Fruit fly (Drosophila melanogaster): ENCODE results near the gene a10.

a10 gene

DNA sequence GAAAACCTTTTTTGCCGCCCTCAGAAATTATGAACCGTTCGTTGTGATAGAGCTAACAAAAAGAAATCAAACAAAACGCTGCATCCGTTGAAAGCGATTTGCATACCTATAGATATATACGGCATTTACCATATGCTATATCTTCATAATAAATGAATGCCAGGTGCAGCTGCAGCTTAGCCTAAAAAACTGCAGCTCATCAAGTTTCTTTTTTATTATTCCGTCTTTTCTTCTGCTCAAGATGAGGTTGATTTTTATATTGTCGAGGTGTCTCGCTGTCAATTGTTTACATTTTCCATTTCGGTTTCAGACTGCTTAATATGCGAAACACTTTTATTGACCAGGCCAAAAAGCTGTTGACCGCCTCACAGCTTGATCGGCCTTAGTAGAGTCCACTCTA is 45.1 kb downstream of the a10 start:
- TF ChIP-seq usp (GFP tag; optimal IDR thresholded peaks at IDR 0.05), result no peak
- TF ChIP-seq EcR (GFP tag; optimal IDR thresholded peaks at IDR 0.05), result no peak
- no peak for TF ChIP-seq Dll (optimal IDR thresholded peaks at IDR 0.05)
- no peak for TF ChIP-seq psq (optimal IDR thresholded peaks at IDR 0.05)
- no peak for TF ChIP-seq pan (optimal IDR thresholded peaks at IDR 0.05)
- TF ChIP-seq CG8478 (optimal IDR thresholded peaks at IDR 0.05), result no peak

DNA sequence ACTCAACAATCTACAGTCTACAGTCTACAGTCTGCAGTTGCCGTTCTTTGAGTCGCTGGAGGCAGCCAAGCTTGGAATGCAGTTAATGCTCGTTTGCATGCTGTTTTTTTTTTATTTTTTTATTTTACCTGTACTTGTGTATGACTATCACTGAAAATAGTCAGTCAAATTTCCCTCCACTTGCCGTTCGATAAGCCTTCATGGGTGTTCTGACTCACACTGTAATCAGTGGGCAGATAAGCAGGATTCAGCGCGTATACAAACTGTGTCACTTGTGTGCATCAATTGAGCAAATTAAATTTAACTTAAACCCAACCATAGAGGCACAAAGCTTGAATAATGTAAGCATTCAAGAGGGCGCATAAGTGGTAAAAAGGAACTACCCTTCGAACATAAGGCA is 46.2 kb downstream of the a10 start:
- no peak for TF ChIP-seq EcR (GFP tag; optimal IDR thresholded peaks at IDR 0.05)
- no peak for TF ChIP-seq Dll (optimal IDR thresholded peaks at IDR 0.05)
- no peak for TF ChIP-seq psq (optimal IDR thresholded peaks at IDR 0.05)
- TF ChIP-seq pan (optimal IDR thresholded peaks at IDR 0.05), result no peak
- TF ChIP-seq usp (GFP tag; optimal IDR thresholded peaks at IDR 0.05), result no peak
- no peak for TF ChIP-seq CG8478 (optimal IDR thresholded peaks at IDR 0.05)

DNA sequence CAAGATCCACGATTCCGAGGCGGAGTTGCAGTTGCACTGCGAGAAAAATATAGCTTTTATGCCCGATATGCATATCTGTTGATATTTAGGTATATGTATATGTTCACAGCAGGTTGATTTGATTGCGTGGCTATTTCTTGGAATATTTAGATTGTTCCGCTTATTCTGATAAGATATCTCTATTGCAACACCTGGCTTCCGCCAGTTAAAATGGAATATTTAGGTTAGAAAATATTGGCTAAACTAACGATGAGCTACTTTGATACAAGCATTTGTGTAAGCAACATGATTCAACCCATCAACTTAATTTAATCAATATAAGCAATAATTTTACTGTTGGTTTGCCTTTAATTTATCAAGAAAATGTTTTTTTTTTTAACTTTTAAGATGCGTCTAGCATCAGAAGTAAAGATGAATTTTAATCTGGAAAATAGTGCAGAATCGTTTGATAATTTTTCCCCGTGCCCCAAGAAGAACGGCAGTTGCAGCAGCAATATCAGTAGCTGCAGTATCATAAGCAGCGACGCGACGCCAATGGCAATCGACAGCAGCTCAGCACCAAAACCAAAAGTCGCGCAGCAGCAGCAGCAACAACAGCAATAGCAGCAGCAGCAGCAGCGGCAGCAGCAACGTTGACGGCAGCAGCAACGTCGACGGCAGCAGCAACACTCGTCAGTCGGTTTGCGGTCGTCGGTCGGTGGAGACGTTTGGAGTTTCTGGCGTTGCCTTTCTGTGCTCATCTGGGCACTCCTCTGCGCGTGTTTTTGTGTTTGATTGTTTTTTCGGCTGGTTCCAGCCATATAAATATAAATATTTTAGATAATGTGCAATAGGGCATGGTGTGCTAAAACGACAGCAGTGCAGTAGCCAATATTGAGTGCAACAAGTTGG is 47.7 kb downstream of the a10 start:
- TF ChIP-seq CG8478 (optimal IDR thresholded peaks at IDR 0.05) (no peak), psq (optimal IDR thresholded peaks at IDR 0.05) (no peak), EcR (GFP tag; optimal IDR thresholded peaks at IDR 0.05) (no peak), Dll (optimal IDR thresholded peaks at IDR 0.05) (no peak), usp (GFP tag; optimal IDR thresholded peaks at IDR 0.05) (no peak), pan (optimal IDR thresholded peaks at IDR 0.05) (no peak)

DNA sequence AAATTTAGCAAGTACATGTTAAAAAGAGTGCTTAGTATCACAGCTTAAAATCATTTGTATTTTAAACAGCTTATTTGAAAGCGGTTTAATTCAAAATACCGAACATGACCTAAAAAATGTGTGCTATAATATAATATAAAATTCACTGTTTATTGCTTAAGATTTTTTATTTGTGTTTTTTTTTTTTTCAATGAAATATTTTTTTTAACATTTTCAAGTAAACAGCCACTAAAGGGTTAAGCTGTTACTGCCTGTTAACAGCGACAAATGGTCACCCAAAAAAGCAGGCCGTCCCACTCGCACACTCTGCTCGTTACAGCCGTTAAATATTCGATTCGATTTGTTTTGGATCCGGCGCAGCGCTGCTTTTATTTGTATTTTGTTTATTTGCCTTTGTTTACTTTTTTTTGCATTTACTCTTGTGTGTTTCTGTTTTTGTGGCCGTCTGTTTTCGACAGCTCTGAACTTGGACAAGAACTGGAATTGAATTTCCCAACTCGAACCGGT is 48.8 kb downstream of the a10 start:
- TF ChIP-seq CG8478 (optimal IDR thresholded peaks at IDR 0.05) (no peak), psq (optimal IDR thresholded peaks at IDR 0.05) (no peak), pan (optimal IDR thresholded peaks at IDR 0.05) (no peak), EcR (GFP tag; optimal IDR thresholded peaks at IDR 0.05) (no peak), usp (GFP tag; optimal IDR thresholded peaks at IDR 0.05) (no peak), Dll (optimal IDR thresholded peaks at IDR 0.05) (no peak)

Measured in whole organism.